Worm (Caenorhabditis elegans): ENCODE results near the gene irld-67.
A peak's percentile ranks its signal among the peaks of the same experiment; 100 is the strongest.

irld-67 gene

ce11 chrII:2921860-2922259 is 12.4 kb downstream of the irld-67 start:
- TF ChIP-seq jun-1 (tag; optimal IDR thresholded peaks at IDR 0.05) = no peak
- no peak for TF ChIP-seq snpc-4 (tag; optimal IDR thresholded peaks at IDR 0.05)
- TF ChIP-seq set-16 (GFP tag; IDR thresholded peaks at IDR 0.05) = peak; percentile 66

DNA sequence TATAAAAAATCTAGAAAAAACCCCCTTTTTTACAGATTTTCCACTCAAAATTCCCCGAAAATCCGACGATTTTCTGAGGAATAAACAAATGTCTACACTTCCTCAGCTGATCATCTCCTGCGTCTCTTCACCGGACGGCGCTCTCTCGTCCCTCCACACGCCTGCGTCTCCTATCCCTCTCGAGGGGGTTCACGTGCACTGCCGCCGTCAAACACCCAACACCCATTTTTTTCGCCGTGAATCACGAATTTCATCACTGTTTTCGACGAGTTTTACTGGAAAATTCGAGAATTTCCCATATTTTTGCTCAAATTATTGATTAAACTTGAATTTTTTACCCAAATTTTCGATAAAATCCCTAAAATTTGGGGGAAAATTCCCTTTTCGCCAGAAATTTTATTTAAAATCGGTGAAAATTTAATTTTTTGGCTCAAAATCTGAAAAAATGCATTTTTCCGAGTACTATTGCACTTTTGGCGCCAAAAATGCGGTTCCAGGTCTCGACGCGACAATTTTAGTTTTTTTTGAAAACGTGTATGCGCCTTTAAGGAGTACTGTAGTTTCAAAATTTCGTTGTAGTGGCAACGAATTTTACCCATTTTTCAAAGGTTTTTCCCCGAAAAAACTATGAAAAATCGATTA is 13.3 kb downstream of the irld-67 start:
- TF ChIP-seq ces-1 (GFP tag; optimal IDR thresholded peaks at IDR 0.05) = no peak
- TF ChIP-seq hif-1 (tag; optimal IDR thresholded peaks at IDR 0.05) = peak in 1 of 2 experiments; percentile 7
- peak; percentile 16 for TF ChIP-seq dpl-1 (GFP tag; optimal IDR thresholded peaks at IDR 0.05)
- no peak for TF ChIP-seq F37D6.2 (tag; optimal IDR thresholded peaks at IDR 0.05)
- no peak for TF ChIP-seq zag-1 (tag; optimal IDR thresholded peaks at IDR 0.05)
- TF ChIP-seq lin-38 (GFP tag; IDR thresholded peaks at IDR 0.05) = peak; percentile 70
- TF ChIP-seq rbr-2 (tag; optimal IDR thresholded peaks at IDR 0.05) = no peak
- peak; percentile 60 for TF ChIP-seq nhr-48 (tag; optimal IDR thresholded peaks at IDR 0.05)
- no peak for TF ChIP-seq spr-3 (GFP tag; optimal IDR thresholded peaks at IDR 0.05)
- TF ChIP-seq lin-13 (GFP tag; optimal IDR thresholded peaks at IDR 0.05) = peak; percentile 30
- TF ChIP-seq F49E8.2 (tag; optimal IDR thresholded peaks at IDR 0.05; ENCODE audit: borderline replicate concordance) = peak; percentile 18
- no peak for TF ChIP-seq zfp-2 (tag; optimal IDR thresholded peaks at IDR 0.05)
- no peak for TF ChIP-seq zip-2 (tag; optimal IDR thresholded peaks at IDR 0.05)
- TF ChIP-seq ZK337.2 (GFP tag; IDR thresholded peaks at IDR 0.05) = no peak
- no peak for TF ChIP-seq vab-7 (GFP tag; IDR thresholded peaks at IDR 0.05)
- TF ChIP-seq D1046.2 (GFP tag; IDR thresholded peaks at IDR 0.05) = no peak
- no peak for TF ChIP-seq ztf-7 (tag; optimal IDR thresholded peaks at IDR 0.05)
- TF ChIP-seq ztf-11 (tag; optimal IDR thresholded peaks at IDR 0.05) = no peak
- TF ChIP-seq lsy-2 (tag; optimal IDR thresholded peaks at IDR 0.05) = peak in 1 of 2 experiments; percentile 55
- peak; percentile 4 to 40 for TF ChIP-seq daf-16 (GFP tag; optimal IDR thresholded peaks at IDR 0.05)
- TF ChIP-seq daf-16 (tag; optimal IDR thresholded peaks at IDR 0.05) = peak; percentile 58
- no peak for TF ChIP-seq unc-39 (tag; optimal IDR thresholded peaks at IDR 0.05)
- TF ChIP-seq arid-1 (GFP tag; conservative IDR thresholded peaks at IDR 0.05) = peak; percentile 67; the same call in 1 of the 2 replicates
- no peak for TF ChIP-seq egl-27 (tag; optimal IDR thresholded peaks at IDR 0.05)
- no peak for TF ChIP-seq jun-1 (tag; optimal IDR thresholded peaks at IDR 0.05)
- TF ChIP-seq ceh-62 (tag; optimal IDR thresholded peaks at IDR 0.05) = no peak
- no peak for TF ChIP-seq skn-1 (tag; optimal IDR thresholded peaks at IDR 0.05)
- TF ChIP-seq nhr-10 (tag; optimal IDR thresholded peaks at IDR 0.05) = no peak
- TF ChIP-seq lin-15B (tag; optimal IDR thresholded peaks at IDR 0.05) = no peak
- no peak for TF ChIP-seq nhr-102 (tag; optimal IDR thresholded peaks at IDR 0.05)
- TF ChIP-seq dmd-6 (GFP tag; IDR thresholded peaks at IDR 0.05) = peak; percentile 49
- TF ChIP-seq nhr-237 (tag; optimal IDR thresholded peaks at IDR 0.05) = no peak
- TF ChIP-seq Y75B8A.6 (GFP tag; IDR thresholded peaks at IDR 0.05) = no peak
- no peak for TF ChIP-seq R02D3.7 (tag; optimal IDR thresholded peaks at IDR 0.05)
- no peak for TF ChIP-seq attf-4 (tag; optimal IDR thresholded peaks at IDR 0.05)
- no peak for TF ChIP-seq F26F4.8 (GFP tag; conservative IDR thresholded peaks at IDR 0.05)
- TF ChIP-seq mxl-3 (GFP tag; optimal IDR thresholded peaks at IDR 0.05) = peak; percentile 54
- TF ChIP-seq F44E2.7 (GFP tag; IDR thresholded peaks at IDR 0.05) = no peak
- peak; percentile 14 for TF ChIP-seq nhr-28 (tag; optimal IDR thresholded peaks at IDR 0.05)
- no peak for TF ChIP-seq daf-8 (GFP tag; IDR thresholded peaks at IDR 0.05)
- peak; percentile 49 for TF ChIP-seq mep-1 (tag; optimal IDR thresholded peaks at IDR 0.05)
- no peak for TF ChIP-seq dmd-8 (GFP tag; IDR thresholded peaks at IDR 0.05)
- no peak for TF ChIP-seq nhr-25 (tag; optimal IDR thresholded peaks at IDR 0.05; ENCODE audit: borderline replicate concordance, insufficient read depth)
- TF ChIP-seq egl-43 (GFP tag; IDR thresholded peaks at IDR 0.05) = peak; percentile 56; the same call in 1 of the 2 replicates
- no peak for TF ChIP-seq fos-1 (tag; optimal IDR thresholded peaks at IDR 0.05)
- TF ChIP-seq zip-11 (GFP tag; IDR thresholded peaks at IDR 0.05) = no peak
- TF ChIP-seq hlh-30 (tag; optimal IDR thresholded peaks at IDR 0.05; ENCODE audit: insufficient read depth) = peak; percentile 97
- peak; percentile 45 for TF ChIP-seq ama-1 (optimal IDR thresholded peaks at IDR 0.05)
